Worm (Caenorhabditis elegans) whole organism, L4 larva: ENCODE data around the gene ptp-5.2.

Experiments used
- R02D3.7 ChIP-seq: fragments of 150-350 bp; sonication (generic microtip); optimal IDR thresholded peaks from 3 replicates; lab custom pipeline; 2014; ENCODE audit warnings: missing biosample characterization, missing genetic modification characterization
- T20F7.1 ChIP-seq: fragments of 200-800 bp; sonication (Bioruptor generic); optimal IDR thresholded peaks from 2 replicates; lab custom pipeline; 2018; ENCODE audit warnings: mild to moderate bottlenecking, missing genetic modification characterization, missing compliant biosample characterization
- fkh-10 ChIP-seq: fragments of 150-350 bp; optimal IDR thresholded peaks from 2 replicates; lab custom pipeline; 2014; ENCODE audit warnings: missing biosample characterization, missing genetic modification reagents, missing genetic modification characterization
- hmg-1.1 ChIP-seq: fragments of 200-800 bp; sonication (Bioruptor generic); IDR thresholded peaks from 2 replicates; pipeline ENCODE4 v1.3.6; 2022; ENCODE audit warnings: missing genetic modification reagents, missing genetic modification characterization, missing compliant biosample characterization
- lim-7 ChIP-seq: fragments of 200-800 bp; sonication (Bioruptor generic); IDR thresholded peaks from 2 replicates; pipeline ENCODE4 v1.3.6; 2022; ENCODE audit warnings: missing genetic modification characterization, missing compliant biosample characterization
- mxl-2 ChIP-seq: fragments of 200-800 bp; sonication (Bioruptor generic); conservative IDR thresholded peaks from 2 replicates; pipeline ENCODE4 v1.3.6; 2022; ENCODE audit warnings: missing genetic modification reagents, missing genetic modification characterization, missing compliant biosample characterization
- nhr-77 ChIP-seq: fragments of 150-350 bp; optimal IDR thresholded peaks from 2 replicates; lab custom pipeline; 2014; ENCODE audit warnings: missing biosample characterization, missing genetic modification characterization
- pqm-1 ChIP-seq: sonication (generic microtip); optimal IDR thresholded peaks from 2 replicates; lab custom pipeline; 2017; ENCODE audit warnings: missing biosample characterization, missing genetic modification characterization
- sdz-12 ChIP-seq: fragments of 200-800 bp; sonication (Bioruptor generic); optimal IDR thresholded peaks from 2 replicates; lab custom pipeline; 2018; ENCODE audit warnings: mild to moderate bottlenecking, missing genetic modification characterization, missing compliant biosample characterization
- skn-1 ChIP-seq: fragments of 150-350 bp; optimal IDR thresholded peaks from 2 replicates; lab custom pipeline; 2014; ENCODE audit warnings: missing biosample characterization, missing genetic modification characterization
- unc-130 ChIP-seq: sonication (generic microtip); optimal IDR thresholded peaks from 2 replicates; lab custom pipeline; 2016; ENCODE audit warnings: missing genetic modification reagents, missing genetic modification characterization, missing compliant biosample characterization
- unc-62 ChIP-seq, 3 experiments: fragments of 150-350 bp in 1 of 3; sonication (generic microtip); optimal IDR thresholded peaks in 2 of 3; peaks in 1 of 3; 1 replicate in 1 of 3; 2 replicates in 2 of 3; lab custom pipeline; 2014 to 2017; ENCODE audit warnings: missing biosample characterization in 3 of 3, missing genetic modification characterization in 3 of 3, missing genetic modification reagents in 3 of 3, missing genotype in 1 of 3
- zag-1 ChIP-seq: fragments of 150-350 bp; optimal IDR thresholded peaks from 2 replicates; lab custom pipeline; 2014; ENCODE audit warnings: missing biosample characterization, missing genetic modification characterization
- ztf-11 ChIP-seq: fragments of 150-350 bp; optimal IDR thresholded peaks from 2 replicates; lab custom pipeline; 2014; ENCODE audit warnings: missing biosample characterization, missing genetic modification characterization

DNA sequence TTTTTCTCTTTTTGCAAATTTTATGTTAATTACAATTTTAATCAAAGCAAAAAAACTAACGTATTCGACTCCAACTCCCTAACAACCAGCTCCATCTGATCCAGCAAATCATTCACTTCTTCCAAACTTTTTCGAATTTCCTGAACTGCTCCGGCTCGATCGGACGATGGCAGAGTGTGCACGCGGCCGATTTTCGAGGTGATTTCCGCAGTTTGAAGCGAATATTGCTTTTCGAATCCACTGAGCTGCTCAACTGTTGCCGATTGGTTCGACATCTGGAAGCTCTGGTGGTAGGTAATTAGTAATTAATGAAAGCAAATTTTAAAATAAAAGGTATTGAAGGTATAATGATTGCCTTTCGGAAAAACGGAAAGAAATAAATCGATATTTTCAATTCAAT is 5.6 kb upstream of the ptp-5.2 start, which contains the start of gene vti-1:
- TF ChIP-seq pqm-1 (tag; lab: Kevin White, UChicago) (no peak), fkh-10 (GFP tag; lab: Kevin White, UChicago) (no peak), lim-7 (GFP tag; lab: Robert Waterston, UW) (no peak), unc-130 (GFP tag; lab: Kevin White, UChicago) (no peak), zag-1 (no peak), nhr-77 (tag; lab: Kevin White, UChicago) (no peak), ztf-11 (no peak), sdz-12 (GFP tag; lab: Kevin White, UChicago) (no peak), T20F7.1 (no peak), unc-62 (GFP tag; optimal IDR thresholded peaks at IDR 0.05 in 1 of 2; lab: Kevin White, UChicago) (no peak), unc-62 (tag; optimal IDR thresholded peaks at IDR 0.05; lab: Kevin White, UChicago) (no peak), skn-1 (tag; lab: Kevin White, UChicago) (no peak), mxl-2 (no peak), hmg-1.1 (no peak), R02D3.7 (no peak)
